Fruit fly (Drosophila melanogaster) whole organism, embryonic: ENCODE data around the gene cerv.

Source experiments
- CG10147 ChIP-seq: fragments of 200-800 bp; sonication (Bioruptor generic); optimal IDR thresholded peaks from 2 replicates; lab custom pipeline; 2019; ENCODE audit warnings: missing biosample characterization, mild to moderate bottlenecking, missing genetic modification characterization, moderate library complexity
- CG10565 ChIP-seq: fragments of 200-800 bp; sonication (Bioruptor generic); optimal IDR thresholded peaks from 3 replicates; lab custom pipeline; 2016; ENCODE audit warnings: missing biosample characterization, mild to moderate bottlenecking, missing genetic modification characterization
- CG10654 ChIP-seq: fragments of 200-800 bp; sonication (Bioruptor generic); optimal IDR thresholded peaks from 2 replicates; lab custom pipeline; 2016; ENCODE audit warnings: missing biosample characterization, missing genetic modification characterization
- CG12219 ChIP-seq: fragments of 200-800 bp; sonication (Bioruptor generic); optimal IDR thresholded peaks from 3 replicates; lab custom pipeline; 2018; ENCODE audit warnings: missing biosample characterization, mild to moderate bottlenecking, missing genetic modification characterization
- CG12659 ChIP-seq: fragments of 200-800 bp; sonication (Bioruptor generic); optimal IDR thresholded peaks from 3 replicates; lab custom pipeline; 2017; ENCODE audit warnings: mild to moderate bottlenecking, missing biosample characterization, missing genetic modification reagents, missing genetic modification characterization
- CG14710 ChIP-seq: fragments of 200-800 bp; sonication (Bioruptor generic); optimal IDR thresholded peaks from 3 replicates; lab custom pipeline; 2019; ENCODE audit warnings: missing biosample characterization, mild to moderate bottlenecking, missing genetic modification characterization, moderate library complexity
- CG1529 ChIP-seq: fragments of 200-800 bp; sonication (Bioruptor generic); optimal IDR thresholded peaks from 3 replicates; lab custom pipeline; 2018; ENCODE audit warnings: missing biosample characterization, missing genetic modification characterization
- CG18599 ChIP-seq: fragments of 200-800 bp; sonication (Bioruptor generic); optimal IDR thresholded peaks from 3 replicates; lab custom pipeline; 2017; ENCODE audit warnings: missing biosample characterization, missing genetic modification characterization, mild to moderate bottlenecking, moderate library complexity, missing genetic modification reagents
- CG30403 ChIP-seq: fragments of 200-800 bp; sonication (Bioruptor generic); optimal IDR thresholded peaks from 3 replicates; lab custom pipeline; 2016; ENCODE audit warnings: missing biosample characterization, missing genetic modification characterization
- CG31224 ChIP-seq: fragments of 200-800 bp; sonication (Bioruptor generic); IDR thresholded peaks from 2 replicates; pipeline ENCODE4 v1.3.6; 2022; ENCODE audit warnings: missing biosample characterization, missing genetic modification characterization
- CG31365 ChIP-seq: fragments of 200-800 bp; sonication (Bioruptor generic); optimal IDR thresholded peaks from 2 replicates; lab custom pipeline; 2018; ENCODE audit warnings: missing biosample characterization, mild to moderate bottlenecking, missing genetic modification characterization
- CG3838 ChIP-seq: fragments of 200-800 bp; sonication (Bioruptor generic); optimal IDR thresholded peaks from 3 replicates; lab custom pipeline; 2016; ENCODE audit warnings: missing biosample characterization, missing genetic modification characterization
- CG3847 ChIP-seq: fragments of 200-800 bp; sonication (Bioruptor generic); IDR thresholded peaks from 2 replicates; pipeline ENCODE4 v1.3.6; 2022; ENCODE audit warnings: missing biosample characterization, missing genetic modification characterization
- CG4707 ChIP-seq: fragments of 200-800 bp; sonication (Bioruptor generic); optimal IDR thresholded peaks from 2 replicates; lab custom pipeline; 2018; ENCODE audit warnings: missing biosample characterization, mild to moderate bottlenecking, missing genetic modification characterization, moderate library complexity
- CG5180 ChIP-seq: fragments of 200-800 bp; sonication (Bioruptor generic); optimal IDR thresholded peaks from 3 replicates; lab custom pipeline; 2017; ENCODE audit warnings: missing biosample characterization, missing genetic modification characterization, mild to moderate bottlenecking, moderate library complexity, missing genetic modification reagents
- CG5953 ChIP-seq: fragments of 200-800 bp; sonication (Bioruptor generic); IDR thresholded peaks from 2 replicates; pipeline ENCODE4 v1.3.6; 2022; ENCODE audit warnings: missing biosample characterization, missing genetic modification characterization
- CG6175 ChIP-seq: fragments of 200-800 bp; sonication (Bioruptor generic); IDR thresholded peaks from 3 replicates; pipeline ENCODE4 v1.3.6; 2022; ENCODE audit warnings: missing biosample characterization, missing genetic modification characterization
- CG7372 ChIP-seq: fragments of 200-800 bp; sonication (Bioruptor generic); IDR thresholded peaks from 2 replicates; pipeline ENCODE4 v1.3.6; 2022; ENCODE audit warnings: missing biosample characterization, missing genetic modification characterization
- CG7556 ChIP-seq: fragments of 200-800 bp; sonication (Bioruptor generic); optimal IDR thresholded peaks from 2 replicates; lab custom pipeline; 2017; ENCODE audit warnings: missing biosample characterization, mild to moderate bottlenecking, missing genetic modification characterization
- CG7786 ChIP-seq: fragments of 200-800 bp; sonication (Bioruptor generic); optimal IDR thresholded peaks from 2 replicates; lab custom pipeline; 2016; ENCODE audit warnings: missing biosample characterization, missing genetic modification characterization
- CG8924 ChIP-seq: fragments of 200-800 bp; optimal IDR thresholded peaks from 3 replicates; lab custom pipeline; 2019; ENCODE audit warnings: missing biosample characterization, mild to moderate bottlenecking, missing genetic modification characterization, moderate library complexity
- CG8944 ChIP-seq: fragments of 200-800 bp; sonication (Bioruptor generic); optimal IDR thresholded peaks from 3 replicates; lab custom pipeline; 2016; ENCODE audit warnings: missing biosample characterization, missing genetic modification characterization
- CG9215 ChIP-seq: fragments of 200-800 bp; sonication (Bioruptor generic); IDR thresholded peaks from 2 replicates; pipeline ENCODE4 v1.3.6; 2022; ENCODE audit warnings: missing biosample characterization, missing genetic modification characterization
- CG9437 ChIP-seq: fragments of 200-800 bp; sonication (Bioruptor generic); optimal IDR thresholded peaks from 2 replicates; lab custom pipeline; 2018; ENCODE audit warnings: missing biosample characterization, mild to moderate bottlenecking, missing genetic modification characterization
- Dek ChIP-seq: fragments of 200-800 bp; sonication (Bioruptor generic); optimal IDR thresholded peaks from 3 replicates; lab custom pipeline; 2019; ENCODE audit warnings: missing biosample characterization, mild to moderate bottlenecking, missing genetic modification characterization, moderate library complexity
- Ets97D ChIP-seq: fragments of 200-800 bp; sonication (Bioruptor generic); optimal IDR thresholded peaks from 3 replicates; lab custom pipeline; 2016; ENCODE audit warnings: missing biosample characterization, missing genetic modification characterization
- HLH3B ChIP-seq: fragments of 200-800 bp; sonication (Bioruptor generic); IDR thresholded peaks from 2 replicates; pipeline ENCODE4 v1.3.6; 2022; ENCODE audit warnings: missing biosample characterization, missing genetic modification characterization
- HLH54F ChIP-seq: fragments of 200-800 bp; sonication (Bioruptor generic); optimal IDR thresholded peaks from 3 replicates; lab custom pipeline; 2016; ENCODE audit warnings: missing biosample characterization, missing genetic modification characterization
- Hand ChIP-seq: fragments of 200-800 bp; sonication (Bioruptor generic); optimal IDR thresholded peaks from 2 replicates; lab custom pipeline; 2017; ENCODE audit warnings: mild to moderate bottlenecking, missing biosample characterization, missing genetic modification reagents, missing genetic modification characterization
- Myb ChIP-seq: fragments of 200-800 bp; sonication (Bioruptor generic); optimal IDR thresholded peaks from 2 replicates; lab custom pipeline; 2016; ENCODE audit warnings: missing biosample characterization, missing genetic modification characterization
- Nf-YA ChIP-seq: fragments of 200-800 bp; sonication (Bioruptor generic); IDR thresholded peaks from 2 replicates; pipeline ENCODE4 v1.3.6; 2022; ENCODE audit warnings: missing biosample characterization, missing genetic modification characterization
- Pdp1 ChIP-seq, 2 experiments: fragments of 200-800 bp; sonication (Bioruptor generic); optimal IDR thresholded peaks; 3 replicates each; lab custom pipeline; 2016; ENCODE audit warnings: missing biosample characterization in 2 of 2, missing genetic modification characterization in 2 of 2, mild to moderate bottlenecking in 1 of 2, moderate library complexity in 1 of 2
- ara ChIP-seq: fragments of 200-800 bp; sonication (Bioruptor generic); IDR thresholded peaks from 2 replicates; pipeline ENCODE4 v1.3.6; 2022; ENCODE audit warnings: missing biosample characterization, missing genetic modification characterization
- cg ChIP-seq: fragments of 200-800 bp; sonication (Bioruptor generic); optimal IDR thresholded peaks from 3 replicates; lab custom pipeline; 2019; ENCODE audit warnings: missing biosample characterization, mild to moderate bottlenecking, missing genetic modification characterization, moderate library complexity
- dpn ChIP-seq, 2 experiments: fragments of 200-800 bp; sonication (Bioruptor generic); optimal IDR thresholded peaks; 3 replicates each; lab custom pipeline; 2016; ENCODE audit warnings: missing biosample characterization in 2 of 2, missing genetic modification characterization in 2 of 2
- emc ChIP-seq: fragments of 200-800 bp; sonication (Bioruptor generic); optimal IDR thresholded peaks from 2 replicates; lab custom pipeline; 2016; ENCODE audit warnings: missing biosample characterization, missing genetic modification characterization
- ewg ChIP-seq: fragments of 200-800 bp; sonication (Bioruptor generic); optimal IDR thresholded peaks from 3 replicates; lab custom pipeline; 2017; ENCODE audit warnings: mild to moderate bottlenecking, missing biosample characterization, missing genetic modification reagents, missing genetic modification characterization
- ftz-f1 ChIP-seq: fragments of 200-800 bp; sonication (Bioruptor generic); optimal IDR thresholded peaks from 2 replicates; lab custom pipeline; 2016; ENCODE audit warnings: missing biosample characterization, missing genetic modification characterization
- gcm ChIP-seq: fragments of 200-800 bp; sonication (Bioruptor generic); optimal IDR thresholded peaks from 2 replicates; lab custom pipeline; 2019; ENCODE audit warnings: missing biosample characterization, mild to moderate bottlenecking, missing genetic modification characterization, moderate library complexity
- ham ChIP-seq: fragments of 200-800 bp; sonication (Bioruptor generic); IDR thresholded peaks from 2 replicates; pipeline ENCODE4 v1.3.6; 2022; ENCODE audit warnings: missing biosample characterization, missing genetic modification characterization
- ken ChIP-seq: fragments of 200-800 bp; sonication (Bioruptor generic); IDR thresholded peaks from 3 replicates; pipeline ENCODE4 v1.3.6; 2022; ENCODE audit warnings: missing biosample characterization, missing genetic modification characterization
- knrl ChIP-seq: fragments of 200-800 bp; sonication (Bioruptor generic); IDR thresholded peaks from 3 replicates; pipeline ENCODE4 v1.3.6; 2022; ENCODE audit warnings: missing biosample characterization, missing genetic modification characterization; ENCODE audit not compliant: partially characterized antibody
- lab ChIP-seq: fragments of 200-800 bp; sonication (Bioruptor generic); optimal IDR thresholded peaks from 3 replicates; lab custom pipeline; 2017; ENCODE audit warnings: missing biosample characterization, missing genetic modification characterization, mild to moderate bottlenecking, moderate library complexity, missing genetic modification reagents
- lilli ChIP-seq: fragments of 200-800 bp; sonication (Bioruptor generic); optimal IDR thresholded peaks from 3 replicates; lab custom pipeline; 2016; ENCODE audit warnings: missing biosample characterization, missing genetic modification characterization
- odd ChIP-seq: fragments of 200-800 bp; sonication (Bioruptor generic); optimal IDR thresholded peaks from 2 replicates; lab custom pipeline; 2017; ENCODE audit warnings: missing biosample characterization, mild to moderate bottlenecking, missing genetic modification characterization
- onecut ChIP-seq: fragments of 200-800 bp; sonication (Bioruptor generic); IDR thresholded peaks from 2 replicates; pipeline ENCODE4 v1.3.6; 2022; ENCODE audit warnings: missing biosample characterization, missing genetic modification characterization
- peb ChIP-seq: fragments of 200-800 bp; sonication (Bioruptor generic); IDR thresholded peaks from 2 replicates; pipeline ENCODE4 v1.3.6; 2022; ENCODE audit warnings: missing biosample characterization, missing genetic modification characterization
- tna ChIP-seq: fragments of 200-800 bp; sonication (Bioruptor generic); IDR thresholded peaks from 2 replicates; pipeline ENCODE4 v1.3.6; 2022; ENCODE audit warnings: missing biosample characterization, missing genetic modification characterization; ENCODE audit not compliant: partially characterized antibody
- unc-4 ChIP-seq: fragments of 200-800 bp; sonication (Bioruptor generic); IDR thresholded peaks from 2 replicates; pipeline ENCODE4 v1.3.6; 2022; ENCODE audit warnings: missing biosample characterization, missing genetic modification characterization; ENCODE audit not compliant: partially characterized antibody
- wek ChIP-seq: fragments of 200-800 bp; sonication (Bioruptor generic); optimal IDR thresholded peaks from 3 replicates; lab custom pipeline; 2018; ENCODE audit warnings: missing biosample characterization, mild to moderate bottlenecking, missing genetic modification characterization, moderate library complexity

The cerv gene

dm6 chrX:15599697-15600096 is 21.7 kb upstream of the cerv start (continued):
- peak; percentile 33 for TF ChIP-seq CG5180 (GFP tag; lab: Kevin White, UChicago)
- TF ChIP-seq CG7372 (GFP tag; lab: Robert Waterston, UW): peak; percentile 67; the same call in 1 of the 2 replicates
- TF ChIP-seq CG8944 (GFP tag; lab: Kevin White, UChicago): peak; percentile 40
- peak; percentile 59 for TF ChIP-seq lab (GFP tag; lab: Kevin White, UChicago)
- TF ChIP-seq CG5953: no peak
- TF ChIP-seq Myb (GFP tag; lab: Kevin White, UChicago): peak; percentile 36
- no peak for TF ChIP-seq knrl (GFP tag; lab: Robert Waterston, UW)
- peak; percentile 77 for TF ChIP-seq HLH3B (GFP tag; lab: Robert Waterston, UW)
- TF ChIP-seq dpn (GFP tag; optimal IDR thresholded peaks at IDR 0.05; lab: Kevin White, UChicago): peak; percentile 55 to 57
- TF ChIP-seq CG10565 (GFP tag; lab: Kevin White, UChicago): no peak
- TF ChIP-seq CG3847 (GFP tag; lab: Robert Waterston, UW): peak; percentile 42; the same call in 1 of the 2 replicates
- TF ChIP-seq gcm (GFP tag; lab: Kevin White, UChicago): peak; percentile 33
- TF ChIP-seq Nf-YA (GFP tag; lab: Robert Waterston, UW): no peak
- TF ChIP-seq ham (GFP tag; lab: Robert Waterston, UW): 0 out of 2 replicates have a peak, but pooled peaks have one; percentile 12
- TF ChIP-seq Ets97D (GFP tag; lab: Kevin White, UChicago): peak; percentile 7
- TF ChIP-seq ken (GFP tag; lab: Robert Waterston, UW): peak; percentile 50; the same call in 2 of the 3 replicates
- peak; percentile 31 for TF ChIP-seq CG31365 (tag; lab: Kevin White, UChicago)
- TF ChIP-seq CG9215 (GFP tag; lab: Robert Waterston, UW): peak; percentile 86
- TF ChIP-seq ara: no peak
- no peak for TF ChIP-seq CG9437 (GFP tag; lab: Kevin White, UChicago)
- TF ChIP-seq Pdp1 (GFP tag; optimal IDR thresholded peaks at IDR 0.05; lab: Kevin White, UChicago): peak; percentile 41 to 61
- peak; percentile 26 for TF ChIP-seq odd (GFP tag; lab: Kevin White, UChicago)
- TF ChIP-seq CG1529 (GFP tag; lab: Kevin White, UChicago): peak; percentile 23
- peak; percentile 35 for TF ChIP-seq CG7556 (GFP tag; lab: Kevin White, UChicago)
- TF ChIP-seq CG6175 (GFP tag; lab: Robert Waterston, UW): 0 out of 3 replicates have a peak, but pooled peaks have one; percentile 14
- TF ChIP-seq CG18599 (GFP tag; lab: Kevin White, UChicago): peak; percentile 57
- TF ChIP-seq CG12659 (GFP tag; lab: Kevin White, UChicago): peak; percentile 42
- TF ChIP-seq CG14710: peak; percentile 0
- peak; percentile 3 for TF ChIP-seq wek
- TF ChIP-seq Hand (GFP tag; lab: Kevin White, UChicago): no peak
- TF ChIP-seq Dek (tag; lab: Kevin White, UChicago): peak; percentile 52
- TF ChIP-seq CG10147 (GFP tag; lab: Kevin White, UChicago): peak; percentile 48
- TF ChIP-seq CG7786 (GFP tag; lab: Kevin White, UChicago): peak; percentile 49
- peak; percentile 49 for TF ChIP-seq CG8924
- TF ChIP-seq tna (GFP tag; lab: Robert Waterston, UW): no peak
- TF ChIP-seq HLH54F: peak; percentile 31
- TF ChIP-seq onecut (GFP tag; lab: Robert Waterston, UW): peak; percentile 54
- TF ChIP-seq ewg (GFP tag; lab: Kevin White, UChicago): peak; percentile 19
- no peak for TF ChIP-seq cg (GFP tag; lab: Kevin White, UChicago)
- peak; percentile 58 for TF ChIP-seq CG31224
- peak; percentile 54 for TF ChIP-seq lilli (GFP tag; lab: Kevin White, UChicago)
- TF ChIP-seq CG30403 (GFP tag; lab: Kevin White, UChicago): peak; percentile 47
- TF ChIP-seq CG3838 (GFP tag; lab: Kevin White, UChicago): no peak
- peak; percentile 17 for TF ChIP-seq emc (GFP tag; lab: Kevin White, UChicago)
- TF ChIP-seq peb (GFP tag; lab: Robert Waterston, UW): peak; percentile 38; the same call in 1 of the 2 replicates
- TF ChIP-seq CG10654 (GFP tag; lab: Kevin White, UChicago): peak; percentile 27
- TF ChIP-seq CG12219 (GFP tag; lab: Kevin White, UChicago): peak; percentile 43
- no peak for TF ChIP-seq ftz-f1 (GFP tag; lab: Kevin White, UChicago)
- TF ChIP-seq unc-4: no peak
- TF ChIP-seq CG4707: no peak
